Worm (Caenorhabditis elegans): ENCODE data around the gene mif-4.

The mif-4 gene

ce11 chrIV:6336748-6337147 lies 954 bp upstream of the mif-4 start (continued):
- TF ChIP-seq lin-38 (GFP tag; IDR thresholded peaks at IDR 0.05), result peak; percentile 77
- TF ChIP-seq Y5F2A.4 (GFP tag; optimal IDR thresholded peaks at IDR 0.05), result no peak
- TF ChIP-seq T20F7.1 (GFP tag; optimal IDR thresholded peaks at IDR 0.05), result peak; percentile 88
- peak; percentile 52; the same call in 1 of the 2 replicates for TF ChIP-seq vab-7 (GFP tag; IDR thresholded peaks at IDR 0.05)
- TF ChIP-seq F44E2.7 (GFP tag; IDR thresholded peaks at IDR 0.05), result no peak
- TF ChIP-seq gei-8 (GFP tag; optimal IDR thresholded peaks at IDR 0.05), result peak; percentile 95
- no peak for TF ChIP-seq F10B5.3 (tag; optimal IDR thresholded peaks at IDR 0.05)
- peak in 1 of 2 experiments; percentile 100 for TF ChIP-seq unc-62 (GFP tag; optimal IDR thresholded peaks at IDR 0.05 in 1 of 2)
- peak; percentile 56 for TF ChIP-seq unc-62 (tag; optimal IDR thresholded peaks at IDR 0.05)
- 0 out of 2 replicates have a peak, but pooled peaks have one; percentile 38 for TF ChIP-seq snpc-1.2 (GFP tag; IDR thresholded peaks at IDR 0.05)
- TF ChIP-seq lin-39 (tag; optimal IDR thresholded peaks at IDR 0.05), result no peak
- no peak for TF ChIP-seq lin-15B (tag; optimal IDR thresholded peaks at IDR 0.05)
- TF ChIP-seq madf-5 (GFP tag; IDR thresholded peaks at IDR 0.05), result no peak
- TF ChIP-seq ZK337.2 (GFP tag; IDR thresholded peaks at IDR 0.05), result no peak; the same call in 1 of the 2 replicates
- no peak for TF ChIP-seq D1046.2 (GFP tag; IDR thresholded peaks at IDR 0.05)
- peak; percentile 75 for TF ChIP-seq mxl-2 (GFP tag; conservative IDR thresholded peaks at IDR 0.05)
- TF ChIP-seq hmg-1.1 (GFP tag; IDR thresholded peaks at IDR 0.05), result peak; percentile 85
- TF ChIP-seq nhr-10 (tag; optimal IDR thresholded peaks at IDR 0.05), result peak; percentile 38
- peak; percentile 78 to 95 for TF ChIP-seq lsy-2 (tag; optimal IDR thresholded peaks at IDR 0.05)

ce11 chrIV:6333915-6334314 lies 1.9 kb downstream of the mif-4 start, which contains the start of gene blos-2:
Gene blos-2 (plus strand): TSS chrIV:6334215.
- no peak; the same call in 1 of the 2 replicates for TF ChIP-seq lin-38 (GFP tag; IDR thresholded peaks at IDR 0.05)
- no peak for TF ChIP-seq nhr-6 (tag; optimal IDR thresholded peaks at IDR 0.05)
- no peak for TF ChIP-seq sdz-12 (GFP tag; optimal IDR thresholded peaks at IDR 0.05)
- no peak for TF ChIP-seq hif-1 (tag; optimal IDR thresholded peaks at IDR 0.05)
- TF ChIP-seq ceh-44 (GFP tag; IDR thresholded peaks at IDR 0.05), result no peak

DNA sequence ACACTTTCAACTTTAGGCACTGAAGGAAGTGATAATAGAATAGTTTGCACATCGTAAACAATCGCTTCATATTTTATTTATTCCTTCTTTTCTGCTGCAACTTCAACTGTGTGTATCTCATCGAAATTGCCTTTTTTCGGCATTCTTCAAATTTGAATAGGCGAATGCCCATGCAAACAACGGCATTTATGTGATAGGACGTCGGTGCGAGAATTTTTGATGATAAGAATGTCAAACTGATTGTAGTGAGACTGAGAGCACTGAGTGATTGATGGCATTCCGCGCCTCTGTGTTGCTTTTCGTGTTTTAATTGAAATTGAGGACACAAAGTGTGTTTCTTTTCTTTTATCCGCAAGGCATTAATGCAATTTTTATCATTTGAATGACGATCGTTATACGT lies 5.0 kb downstream of the mif-4 start:
- TF ChIP-seq hif-1 (tag; optimal IDR thresholded peaks at IDR 0.05) (no peak), lim-7 (GFP tag; IDR thresholded peaks at IDR 0.05) (no peak), lsy-2 (tag; optimal IDR thresholded peaks at IDR 0.05) (no peak), vab-7 (GFP tag; IDR thresholded peaks at IDR 0.05) (no peak), nhr-41 (GFP tag; IDR thresholded peaks at IDR 0.05) (no peak), nhr-102 (tag; optimal IDR thresholded peaks at IDR 0.05) (no peak), Y75B8A.6 (GFP tag; IDR thresholded peaks at IDR 0.05) (no peak), daf-16 (GFP tag; optimal IDR thresholded peaks at IDR 0.05) (no peak), daf-16 (tag; optimal IDR thresholded peaks at IDR 0.05) (peak; percentile 64), nhr-77 (tag; optimal IDR thresholded peaks at IDR 0.05) (no peak), aly-2 (tag; optimal IDR thresholded peaks at IDR 0.05) (no peak), ceh-20 (GFP tag; IDR thresholded peaks at IDR 0.05) (peak; percentile 69; the same call in 1 of the 2 replicates), attf-4 (tag; optimal IDR thresholded peaks at IDR 0.05) (no peak), php-3 (GFP tag; IDR thresholded peaks at IDR 0.05) (peak; percentile 78), zip-2 (tag; optimal IDR thresholded peaks at IDR 0.05) (no peak), zip-11 (GFP tag; IDR thresholded peaks at IDR 0.05) (no peak), T20F7.1 (GFP tag; optimal IDR thresholded peaks at IDR 0.05) (peak; percentile 33), dve-1 (tag; optimal IDR thresholded peaks at IDR 0.05; ENCODE audit: insufficient read depth) (peak; percentile 55), dpl-1 (GFP tag; optimal IDR thresholded peaks at IDR 0.05) (no peak), pqm-1 (tag; optimal IDR thresholded peaks at IDR 0.05) (peak; percentile 91), ceh-32 (tag; optimal IDR thresholded peaks at IDR 0.05; ENCODE audit: poor library complexity) (no peak), ZK546.5 (tag; optimal IDR thresholded peaks at IDR 0.05) (no peak), F37D6.2 (tag; optimal IDR thresholded peaks at IDR 0.05) (no peak), nhr-48 (tag; optimal IDR thresholded peaks at IDR 0.05) (no peak), unc-62 (GFP tag; optimal IDR thresholded peaks at IDR 0.05 in 1 of 2) (no peak), unc-62 (tag; optimal IDR thresholded peaks at IDR 0.05) (no peak), Y5F2A.4 (GFP tag; optimal IDR thresholded peaks at IDR 0.05) (no peak), T26A8.4 (GFP tag; IDR thresholded peaks at IDR 0.05) (no peak; the same call in 1 of the 2 replicates), nhr-25 (tag; optimal IDR thresholded peaks at IDR 0.05; ENCODE audit: borderline replicate concordance, insufficient read depth) (no peak), egl-27 (tag; optimal IDR thresholded peaks at IDR 0.05) (no peak), hlh-11 (tag; optimal IDR thresholded peaks at IDR 0.05) (peak; percentile 63), Y105C5A.15 (GFP tag; IDR thresholded peaks at IDR 0.05) (no peak), nhr-6 (tag; optimal IDR thresholded peaks at IDR 0.05) (no peak)
